Worm (Caenorhabditis elegans) whole organism, young adult: ENCODE measurements around the gene F54H12.5.

Source experiments
- B0019.2 ChIP-seq: fragments of 200-800 bp; sonication (Bioruptor generic); conservative IDR thresholded peaks from 2 replicates; pipeline ENCODE4 v1.3.6; 2022; ENCODE audit warnings: missing genetic modification reagents, missing genetic modification characterization, missing compliant biosample characterization
- B0035.1 ChIP-seq: sonication (generic microtip); optimal IDR thresholded peaks from 2 replicates; lab custom pipeline; 2016; ENCODE audit warnings: missing genetic modification characterization, mild to moderate bottlenecking, missing compliant biosample characterization, missing genotype, missing genetic modification reagents
- B0261.1 ChIP-seq: sonication (generic microtip); optimal IDR thresholded peaks from 2 replicates; lab custom pipeline; 2016; ENCODE audit warnings: mild to moderate bottlenecking, missing genetic modification characterization, moderate library complexity, missing compliant biosample characterization
- D2030.7 ChIP-seq: fragments of 200-800 bp; sonication (Bioruptor generic); IDR thresholded peaks from 2 replicates; pipeline ENCODE4 v1.3.6; 2022; ENCODE audit warnings: missing genetic modification reagents, missing genetic modification characterization, missing compliant biosample characterization
- F33H1.4 ChIP-seq: fragments of 200-800 bp; sonication (Bioruptor generic); IDR thresholded peaks from 2 replicates; pipeline ENCODE4 v1.3.6; 2022; ENCODE audit warnings: missing genetic modification reagents, missing genetic modification characterization, missing compliant biosample characterization
- F37B4.10 ChIP-seq: fragments of 200-800 bp; sonication (Bioruptor generic); IDR thresholded peaks from 2 replicates; pipeline ENCODE4 v1.3.6; 2022; ENCODE audit warnings: missing genetic modification characterization, missing compliant biosample characterization
- F39B2.1 ChIP-seq: fragments of 200-800 bp; sonication (Bioruptor generic); IDR thresholded peaks from 2 replicates; pipeline ENCODE4 v1.3.6; 2022; ENCODE audit warnings: missing genetic modification reagents, missing genetic modification characterization, missing compliant biosample characterization
- F52B5.7 ChIP-seq: sonication (generic microtip); optimal IDR thresholded peaks from 2 replicates; lab custom pipeline; 2016; ENCODE audit warnings: mild to moderate bottlenecking, missing genetic modification characterization, missing compliant biosample characterization
- K12H6.12 ChIP-seq: fragments of 200-800 bp; sonication (Bioruptor generic); optimal IDR thresholded peaks from 2 replicates; lab custom pipeline; 2018; ENCODE audit warnings: mild to moderate bottlenecking, missing genetic modification characterization, missing compliant biosample characterization
- T26A5.8 ChIP-seq: sonication (generic microtip); optimal IDR thresholded peaks from 2 replicates; lab custom pipeline; 2016; ENCODE audit warnings: missing genetic modification characterization, missing compliant biosample characterization
- Y56A3A.18 ChIP-seq: fragments of 200-800 bp; sonication (Bioruptor generic); IDR thresholded peaks from 2 replicates; pipeline ENCODE4 v1.3.6; 2022; ENCODE audit warnings: missing genetic modification reagents, missing genetic modification characterization, missing compliant biosample characterization
- Y67H2A.10 ChIP-seq: fragments of 200-800 bp; sonication (Bioruptor generic); conservative IDR thresholded peaks from 2 replicates; pipeline ENCODE4 v1.3.6; 2022; ENCODE audit warnings: missing genetic modification reagents, missing genetic modification characterization, missing compliant biosample characterization
- athp-1 ChIP-seq: sonication (generic microtip); optimal IDR thresholded peaks from 2 replicates; lab custom pipeline; 2017; ENCODE audit warnings: mild to moderate bottlenecking, missing genetic modification characterization, missing compliant biosample characterization
- bed-1 ChIP-seq: fragments of 200-800 bp; sonication (Bioruptor generic); IDR thresholded peaks from 2 replicates; pipeline ENCODE4 v1.3.6; 2022; ENCODE audit warnings: missing genetic modification reagents, missing genetic modification characterization, missing compliant biosample characterization
- ceh-58 ChIP-seq: fragments of 200-800 bp; sonication (Bioruptor generic); IDR thresholded peaks from 2 replicates; pipeline ENCODE4 v1.3.6; 2022; ENCODE audit warnings: missing genetic modification characterization, missing compliant biosample characterization
- dpff-1 ChIP-seq: sonication (generic microtip); optimal IDR thresholded peaks from 2 replicates; lab custom pipeline; 2017; ENCODE audit warnings: mild to moderate bottlenecking, missing genetic modification characterization, missing compliant biosample characterization
- egl-18 ChIP-seq: fragments of 200-800 bp; sonication (Bioruptor generic); IDR thresholded peaks from 2 replicates; pipeline ENCODE4 v1.3.6; 2022; ENCODE audit warnings: missing genetic modification reagents, missing genetic modification characterization, missing compliant biosample characterization
- egl-44 ChIP-seq: fragments of 200-800 bp; sonication (Bioruptor generic); IDR thresholded peaks from 2 replicates; pipeline ENCODE4 v1.3.6; 2022; ENCODE audit warnings: missing genetic modification reagents, missing genetic modification characterization, missing compliant biosample characterization
- egrh-3 ChIP-seq: fragments of 200-800 bp; sonication (Bioruptor generic); IDR thresholded peaks from 2 replicates; pipeline ENCODE4 v1.3.6; 2022; ENCODE audit warnings: missing genetic modification reagents, missing genetic modification characterization, missing compliant biosample characterization
- ets-4 ChIP-seq: fragments of 200-800 bp; sonication (Bioruptor generic); optimal IDR thresholded peaks from 2 replicates; lab custom pipeline; 2018; ENCODE audit warnings: mild to moderate bottlenecking, missing genetic modification characterization, missing compliant biosample characterization
- hmg-1.2 ChIP-seq: fragments of 200-800 bp; sonication (Bioruptor generic); IDR thresholded peaks from 2 replicates; pipeline ENCODE4 v1.3.6; 2022; ENCODE audit warnings: missing genetic modification reagents, missing genetic modification characterization, missing compliant biosample characterization
- hrde-1 ChIP-seq: sonication (generic microtip); optimal IDR thresholded peaks from 2 replicates; lab custom pipeline; 2016; ENCODE audit warnings: missing genetic modification characterization, mild to moderate bottlenecking, missing compliant biosample characterization, moderate library complexity, missing genotype, missing genetic modification reagents, borderline replicate concordance
- let-526 ChIP-seq: fragments of 200-800 bp; sonication (Bioruptor generic); IDR thresholded peaks from 2 replicates; pipeline ENCODE4 v1.3.6; 2022; ENCODE audit warnings: missing genetic modification reagents, missing genetic modification characterization, missing compliant biosample characterization
- lin-35 ChIP-seq, 3 experiments: fragments of 150-350 bp in 2 of 3; sonication (generic microtip) in 1 of 3; optimal IDR thresholded peaks; 2 replicates each; lab custom pipeline; 2014 to 2018; ENCODE audit warnings: missing biosample characterization in 3 of 3, missing genetic modification characterization in 3 of 3, missing genetic modification reagents in 3 of 3
- lsl-1 ChIP-seq: fragments of 200-800 bp; sonication (Bioruptor generic); optimal IDR thresholded peaks from 2 replicates; lab custom pipeline; 2018; ENCODE audit warnings: mild to moderate bottlenecking, missing genetic modification characterization, moderate library complexity, missing compliant biosample characterization
- lsy-27 ChIP-seq: sonication (generic microtip); optimal IDR thresholded peaks from 2 replicates; lab custom pipeline; 2017; ENCODE audit warnings: missing genetic modification characterization, mild to moderate bottlenecking, missing compliant biosample characterization, antibody characterized with exemption, missing genotype, borderline replicate concordance; ENCODE audit not compliant: insufficient read depth
- madf-10 ChIP-seq: sonication (generic microtip); optimal IDR thresholded peaks from 2 replicates; lab custom pipeline; 2016; ENCODE audit warnings: mild to moderate bottlenecking, missing genetic modification characterization, missing compliant biosample characterization
- madf-6 ChIP-seq: fragments of 200-800 bp; sonication (Bioruptor generic); IDR thresholded peaks from 2 replicates; pipeline ENCODE4 v1.3.6; 2022; ENCODE audit warnings: missing genetic modification reagents, missing genetic modification characterization, missing compliant biosample characterization
- mes-4 ChIP-seq: sonication (generic microtip); optimal IDR thresholded peaks from 2 replicates; lab custom pipeline; 2016; ENCODE audit warnings: missing genotype, missing genetic modification characterization, missing compliant biosample characterization
- mxl-1 ChIP-seq: sonication (generic microtip); optimal IDR thresholded peaks from 2 replicates; lab custom pipeline; 2016; ENCODE audit warnings: missing genetic modification characterization, missing compliant biosample characterization
- nhr-120 ChIP-seq: fragments of 200-800 bp; sonication (Bioruptor generic); IDR thresholded peaks from 2 replicates; pipeline ENCODE4 v1.3.6; 2022; ENCODE audit warnings: missing genetic modification characterization, missing compliant biosample characterization
- nhr-80 ChIP-seq: sonication (generic microtip); optimal IDR thresholded peaks from 2 replicates; lab custom pipeline; 2016; ENCODE audit warnings: missing genetic modification characterization, missing compliant biosample characterization
- repo-1 ChIP-seq: sonication (generic microtip); optimal IDR thresholded peaks from 2 replicates; lab custom pipeline; 2017; ENCODE audit warnings: mild to moderate bottlenecking, missing genetic modification characterization, missing compliant biosample characterization
- sdz-38 ChIP-seq: sonication (generic microtip); optimal IDR thresholded peaks from 2 replicates; lab custom pipeline; 2016; ENCODE audit warnings: missing genotype, missing genetic modification characterization, missing compliant biosample characterization
- snpc-1.1 ChIP-seq: sonication (generic microtip); optimal IDR thresholded peaks from 2 replicates; lab custom pipeline; 2017; ENCODE audit warnings: missing genetic modification characterization, mild to moderate bottlenecking, missing compliant biosample characterization, antibody characterized with exemption, moderate library complexity, missing genotype, missing genetic modification reagents; ENCODE audit not compliant: insufficient read depth
- snpc-1.3 ChIP-seq: sonication (generic microtip); optimal IDR thresholded peaks from 2 replicates; lab custom pipeline; 2017; ENCODE audit warnings: missing genetic modification characterization, mild to moderate bottlenecking, missing compliant biosample characterization, antibody characterized with exemption, moderate library complexity, missing genotype, missing genetic modification reagents; ENCODE audit not compliant: insufficient read depth
- snpc-4 ChIP-seq, 5 experiments: fragments of 150-350 bp in 1 of 5; sonication (generic microtip) in 4 of 5; optimal IDR thresholded peaks; 2 replicates each; lab custom pipeline; 2014 to 2018; ENCODE audit warnings: missing genetic modification characterization in 5 of 5, missing biosample characterization in 3 of 5, antibody characterized with exemption in 2 of 5, mild to moderate bottlenecking in 2 of 5, missing compliant biosample characterization in 2 of 5, missing genotype in 2 of 5, moderate library complexity in 2 of 5, missing genetic modification reagents in 1 of 5
- sptf-2 ChIP-seq: fragments of 200-800 bp; sonication (Bioruptor generic); optimal IDR thresholded peaks from 2 replicates; lab custom pipeline; 2018; ENCODE audit warnings: mild to moderate bottlenecking, missing genetic modification characterization, missing compliant biosample characterization
- xnd-1 ChIP-seq: sonication (generic microtip); optimal IDR thresholded peaks from 2 replicates; lab custom pipeline; 2016; ENCODE audit warnings: missing genotype, missing genetic modification reagents, missing genetic modification characterization, missing compliant biosample characterization
- ztf-22 ChIP-seq: fragments of 200-800 bp; sonication (Bioruptor generic); optimal IDR thresholded peaks from 2 replicates; lab custom pipeline; 2018; ENCODE audit warnings: mild to moderate bottlenecking, missing genetic modification characterization, moderate library complexity, missing compliant biosample characterization
- ztf-26 ChIP-seq: sonication (generic microtip); optimal IDR thresholded peaks from 2 replicates; lab custom pipeline; 2017; ENCODE audit warnings: missing genetic modification characterization, missing compliant biosample characterization
- ztf-6 ChIP-seq: fragments of 200-800 bp; sonication (Bioruptor generic); IDR thresholded peaks from 2 replicates; pipeline ENCODE4 v1.3.6; 2022; ENCODE audit warnings: missing genetic modification reagents, missing genetic modification characterization, missing compliant biosample characterization

F54H12.5 gene

DNA sequence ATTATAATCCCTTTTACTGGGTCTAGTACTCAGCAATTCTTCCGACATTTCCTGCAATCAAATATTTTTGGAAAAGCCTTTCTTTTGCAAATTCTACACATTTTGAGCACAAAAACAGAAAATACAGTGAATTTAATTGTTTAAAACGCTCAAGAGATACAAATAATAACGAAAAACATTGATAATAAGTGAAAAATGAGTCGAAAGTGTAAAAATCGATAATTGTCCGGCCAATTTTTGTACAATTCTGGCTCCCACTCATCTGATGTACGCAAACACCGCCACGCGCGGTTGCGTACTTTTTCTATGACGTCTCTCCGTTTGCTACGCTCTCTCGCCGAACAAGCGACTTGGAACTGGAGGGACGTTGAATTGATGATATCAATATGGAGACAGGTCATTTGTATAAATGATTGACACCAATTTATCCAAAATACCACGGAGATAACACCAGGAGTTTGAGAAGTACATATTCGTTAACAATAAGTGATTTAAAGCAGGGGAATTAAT is 48.9 kb upstream of the F54H12.5 start, which contains the start of gene lin-36 (continued):
- TF ChIP-seq hmg-1.2 (GFP tag; lab: Robert Waterston, UW) (peak; percentile 100), ztf-26 (tag; lab: Kevin White, UChicago) (no peak), ztf-6 (GFP tag; lab: Robert Waterston, UW) (no peak), snpc-1.1 (no peak), snpc-4 (GFP tag; optimal IDR thresholded peaks at IDR 0.05; lab: Kevin White, UChicago) (peak; percentile 23), snpc-4 (tag; optimal IDR thresholded peaks at IDR 0.05; lab: Kevin White, UChicago) (peak in 2 of 4 experiments; percentile 23 to 63), B0019.2 (GFP tag; lab: Robert Waterston, UW) (no peak), B0035.1 (tag; lab: Kevin White, UChicago) (no peak), sptf-2 (GFP tag; lab: Kevin White, UChicago) (no peak), B0261.1 (tag; lab: Kevin White, UChicago) (no peak), lin-35 (GFP tag; optimal IDR thresholded peaks at IDR 0.05; lab: Kevin White, UChicago) (no peak), repo-1 (tag; lab: Kevin White, UChicago) (no peak), T26A5.8 (no peak), ceh-58 (GFP tag; lab: Robert Waterston, UW) (no peak), egrh-3 (no peak), snpc-1.3 (tag; lab: Kevin White, UChicago) (no peak), F52B5.7 (tag; lab: Kevin White, UChicago) (no peak), sdz-38 (tag; lab: Kevin White, UChicago) (no peak), nhr-80 (tag; lab: Kevin White, UChicago) (peak; percentile 32), madf-6 (GFP tag; lab: Robert Waterston, UW) (peak; percentile 38; the same call in 1 of the 2 replicates), ets-4 (GFP tag; lab: Kevin White, UChicago) (no peak), ztf-22 (GFP tag; lab: Kevin White, UChicago) (no peak), K12H6.12 (peak; percentile 25), mxl-1 (tag; lab: Kevin White, UChicago) (no peak), F37B4.10 (no peak), Y67H2A.10 (GFP tag; lab: Robert Waterston, UW) (no peak), lsy-27 (tag; lab: Kevin White, UChicago) (no peak), xnd-1 (tag; lab: Kevin White, UChicago) (no peak), mes-4 (tag; lab: Kevin White, UChicago) (no peak), nhr-120 (GFP tag; lab: Robert Waterston, UW) (no peak), Y56A3A.18 (GFP tag; lab: Robert Waterston, UW) (no peak), lsl-1 (GFP tag; lab: Kevin White, UChicago) (peak; percentile 29), D2030.7 (GFP tag; lab: Robert Waterston, UW) (no peak), bed-1 (GFP tag; lab: Robert Waterston, UW) (no peak), dpff-1 (tag; lab: Kevin White, UChicago) (no peak), F33H1.4 (GFP tag; lab: Robert Waterston, UW) (peak; percentile 59), egl-18 (no peak), madf-10 (tag; lab: Kevin White, UChicago) (peak; percentile 21), let-526 (GFP tag; lab: Robert Waterston, UW) (no peak), hrde-1 (tag; lab: Kevin White, UChicago) (no peak), F39B2.1 (GFP tag; lab: Robert Waterston, UW) (no peak), egl-44 (GFP tag; lab: Robert Waterston, UW) (no peak), athp-1 (tag; lab: Kevin White, UChicago) (no peak)
